Fruit fly (Drosophila melanogaster): ENCODE results near the gene CenG1A.

CenG1A gene

DNA sequence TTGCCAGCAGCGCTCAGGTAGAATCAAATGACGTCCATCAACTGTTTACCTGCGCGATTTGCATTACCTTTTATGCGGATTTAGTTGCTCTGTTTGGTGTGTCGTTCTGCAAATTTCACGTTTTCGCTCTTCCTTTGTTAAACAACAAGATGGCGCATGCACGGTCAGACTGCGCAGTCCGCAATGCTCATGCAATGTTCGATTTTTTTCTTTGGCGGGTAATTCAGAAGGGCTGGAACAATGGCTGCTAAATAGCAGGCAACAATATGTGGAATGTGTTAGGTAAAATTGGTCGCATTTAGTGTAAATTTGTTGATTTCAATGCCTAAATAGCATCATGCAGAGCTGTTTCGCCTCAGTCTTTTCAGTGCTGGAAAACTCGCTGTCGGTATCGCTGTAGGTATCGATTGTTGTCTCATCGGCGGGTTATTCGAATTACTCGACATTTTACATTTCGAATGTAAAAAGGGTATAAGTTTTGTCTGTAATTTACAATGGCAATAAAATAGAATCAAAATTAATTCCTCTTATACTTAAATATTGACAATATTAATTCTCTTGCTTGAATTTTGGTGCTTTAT, 69.1 kb downstream of the CenG1A start, which contains the start of gene Smg5 (continued):
- peak; percentile 51 for TF ChIP-seq CG6654 (GFP tag; optimal IDR thresholded peaks at IDR 0.05)
- peak; percentile 99 for TF ChIP-seq HmgD (GFP tag; optimal IDR thresholded peaks at IDR 0.05)
- peak; percentile 80 for TF ChIP-seq CG17359 (tag; optimal IDR thresholded peaks at IDR 0.05)
- TF ChIP-seq CG7963 (GFP tag; IDR thresholded peaks at IDR 0.05; ENCODE audit: partially characterized antibody): peak; percentile 95
- TF ChIP-seq Ssrp (tag; optimal IDR thresholded peaks at IDR 0.05): peak; percentile 99
- peak; percentile 90 for TF ChIP-seq wdn (GFP tag; IDR thresholded peaks at IDR 0.05)
- TF ChIP-seq eve (GFP tag; optimal IDR thresholded peaks at IDR 0.05): peak in 1 of 2 experiments; percentile 34
- no peak for TF ChIP-seq CG7745 (tag; optimal IDR thresholded peaks at IDR 0.05)
- peak; percentile 82 for TF ChIP-seq Doc3 (GFP tag; IDR thresholded peaks at IDR 0.05; ENCODE audit: partially characterized antibody)
- peak; percentile 84 for TF ChIP-seq Hey (tag; optimal IDR thresholded peaks at IDR 0.05)
- peak in 1 of 2 experiments; percentile 91 for TF ChIP-seq bsh (GFP tag; optimal IDR thresholded peaks at IDR 0.05)
- TF ChIP-seq nerfin-1 (tag; optimal IDR thresholded peaks at IDR 0.05): peak; percentile 89
- no peak for TF ChIP-seq pita (GFP tag; optimal IDR thresholded peaks at IDR 0.05)
- TF ChIP-seq lola (GFP tag; optimal IDR thresholded peaks at IDR 0.05): peak in 1 of 3 experiments; percentile 97
- TF ChIP-seq CG33557 (GFP tag; optimal IDR thresholded peaks at IDR 0.05): peak; percentile 53
- peak; percentile 95 for TF ChIP-seq onecut (GFP tag; IDR thresholded peaks at IDR 0.05)
- peak; percentile 91 for TF ChIP-seq Awh (GFP tag; IDR thresholded peaks at IDR 0.05)
- TF ChIP-seq sim (GFP tag; IDR thresholded peaks at IDR 0.05): peak; percentile 55; the same call in 1 of the 2 replicates
- peak; percentile 41 for TF ChIP-seq lbe (GFP tag; optimal IDR thresholded peaks at IDR 0.05)
- TF ChIP-seq ems (GFP tag; optimal IDR thresholded peaks at IDR 0.05): peak; percentile 92
- TF ChIP-seq ato (GFP tag; IDR thresholded peaks at IDR 0.05; ENCODE audit: partially characterized antibody): peak; percentile 96
- TF ChIP-seq CG16813 (GFP tag; IDR thresholded peaks at IDR 0.05; ENCODE audit: partially characterized antibody): peak; percentile 93
- peak; percentile 82 for TF ChIP-seq CG12219 (GFP tag; optimal IDR thresholded peaks at IDR 0.05)
- TF ChIP-seq Hr3 (GFP tag; optimal IDR thresholded peaks at IDR 0.05): peak; percentile 95
- peak; percentile 78 for TF ChIP-seq CG12299 (tag; optimal IDR thresholded peaks at IDR 0.05)
- peak; percentile 68 for TF ChIP-seq Dip2 (GFP tag; IDR thresholded peaks at IDR 0.05)
- TF ChIP-seq crc (GFP tag; optimal IDR thresholded peaks at IDR 0.05): peak; percentile 84
- TF ChIP-seq caup (GFP tag; optimal IDR thresholded peaks at IDR 0.05; ENCODE audit: severe bottlenecking): peak; percentile 88
- TF ChIP-seq CG10321 (GFP tag; IDR thresholded peaks at IDR 0.05): no peak
- no peak for TF ChIP-seq yki (optimal IDR thresholded peaks at IDR 0.05)
- peak; percentile 98 for TF ChIP-seq CG34422 (GFP tag; IDR thresholded peaks at IDR 0.05)
- peak; percentile 97 for TF ChIP-seq CG11456 (GFP tag; IDR thresholded peaks at IDR 0.05)
- peak; percentile 37 for TF ChIP-seq CG2875 (GFP tag; optimal IDR thresholded peaks at IDR 0.05)
- peak; percentile 42 for TF ChIP-seq CTCF (GFP tag; optimal IDR thresholded peaks at IDR 0.05)
- TF ChIP-seq CG8281 (tag; optimal IDR thresholded peaks at IDR 0.05): peak; percentile 33
- peak; percentile 80 for TF ChIP-seq CG15269 (tag; optimal IDR thresholded peaks at IDR 0.05)
- peak; percentile 78 for TF ChIP-seq Fer2 (tag; optimal IDR thresholded peaks at IDR 0.05)
- TF ChIP-seq bigmax (GFP tag; optimal IDR thresholded peaks at IDR 0.05): no peak
- peak; percentile 63 for TF ChIP-seq CG13296 (GFP tag; optimal IDR thresholded peaks at IDR 0.05)
- peak; percentile 7 for TF ChIP-seq exex (tag; optimal IDR thresholded peaks at IDR 0.05)
- TF ChIP-seq CG18599 (GFP tag; optimal IDR thresholded peaks at IDR 0.05): peak; percentile 74
- TF ChIP-seq GATAe (GFP tag; conservative IDR thresholded peaks at IDR 0.05): peak; percentile 86
- no peak for TF ChIP-seq CG17568 (GFP tag; optimal IDR thresholded peaks at IDR 0.05)
- TF ChIP-seq bbx (GFP tag; IDR thresholded peaks at IDR 0.05; ENCODE audit: partially characterized antibody): peak; percentile 93
- peak; percentile 29 for TF ChIP-seq TFAM (GFP tag; optimal IDR thresholded peaks at IDR 0.05)
- TF ChIP-seq Dek (tag; optimal IDR thresholded peaks at IDR 0.05): peak; percentile 69
- TF ChIP-seq Ada2b (GFP tag; IDR thresholded peaks at IDR 0.05): peak; percentile 96
- TF ChIP-seq tup (GFP tag; optimal IDR thresholded peaks at IDR 0.05): peak; percentile 47
- peak; percentile 92 for TF ChIP-seq pnt (GFP tag; optimal IDR thresholded peaks at IDR 0.05)

Measured in whole organism, embryonic.